Worm (Caenorhabditis elegans): ENCODE results near the gene clp-2.

- TF ChIP-seq ztf-11 (tag; optimal IDR thresholded peaks at IDR 0.05), result no peak
- TF ChIP-seq nhr-11 (tag; optimal IDR thresholded peaks at IDR 0.05), result no peak
These were observed at the start of gene clp-2, which contains the start of gene mrpl-16 for ce11 chrIII:4703932-4704454.

All from whole organism, L3 larva.